Worm (Caenorhabditis elegans) whole organism, L3 larva: Measurements from ENCODE around the gene mut-14.
A peak's percentile ranks its signal among the peaks of the same experiment; 100 is the strongest.

Experiments used
- R02D3.7 ChIP-seq: fragments of 150-350 bp; optimal IDR thresholded peaks from 2 replicates; lab custom pipeline; 2014; ENCODE audit warnings: missing biosample characterization, missing genetic modification characterization
- ZK546.5 ChIP-seq: sonication (generic microtip); optimal IDR thresholded peaks from 2 replicates; lab custom pipeline; 2017; ENCODE audit warnings: missing biosample characterization, missing genetic modification characterization
- aly-2 ChIP-seq: fragments of 150-350 bp; optimal IDR thresholded peaks from 2 replicates; lab custom pipeline; 2014; ENCODE audit warnings: missing biosample characterization, missing genetic modification characterization
- ama-1 ChIP-seq: fragments of 150-350 bp; optimal IDR thresholded peaks from 2 replicates; lab custom pipeline; 2018
- ceh-28 ChIP-seq: fragments of 150-350 bp; optimal IDR thresholded peaks from 2 replicates; lab custom pipeline; 2014; ENCODE audit warnings: missing biosample characterization, missing genetic modification reagents, missing genetic modification characterization
- ceh-82 ChIP-seq: fragments of 150-350 bp; optimal IDR thresholded peaks from 2 replicates; lab custom pipeline; 2014; ENCODE audit warnings: missing biosample characterization, missing genetic modification characterization
- ceh-9 ChIP-seq: sonication (generic microtip); optimal IDR thresholded peaks from 2 replicates; lab custom pipeline; 2018; ENCODE audit warnings: missing biosample characterization, missing genetic modification characterization
- daf-12 ChIP-seq: fragments of 150-350 bp; optimal IDR thresholded peaks from 2 replicates; lab custom pipeline; 2014; ENCODE audit warnings: missing biosample characterization, missing genetic modification reagents, missing genetic modification characterization
- egl-27 ChIP-seq: sonication (generic microtip); optimal IDR thresholded peaks from 4 replicates; lab custom pipeline; 2017; ENCODE audit warnings: missing biosample characterization, missing genetic modification reagents, missing genetic modification characterization
- egl-5 ChIP-seq: fragments of 150-350 bp; optimal IDR thresholded peaks from 2 replicates; lab custom pipeline; 2017; ENCODE audit warnings: missing biosample characterization, missing genetic modification reagents, missing genetic modification characterization, inconsistent platforms
- elt-1 ChIP-seq: fragments of 150-350 bp; optimal IDR thresholded peaks from 2 replicates; lab custom pipeline; 2014; ENCODE audit warnings: missing biosample characterization, missing genetic modification characterization
- elt-2 ChIP-seq: sonication (generic microtip); optimal IDR thresholded peaks from 2 replicates; lab custom pipeline; 2016; ENCODE audit warnings: missing genetic modification reagents, mild to moderate bottlenecking, missing genetic modification characterization, missing compliant biosample characterization
- elt-3 ChIP-seq, 3 experiments: fragments of 150-350 bp in 1 of 3; sonication (generic microtip) in 2 of 3; optimal IDR thresholded peaks; 2 replicates in 2 of 3; 4 replicates in 1 of 3; lab custom pipeline; 2014 to 2017; ENCODE audit warnings: missing biosample characterization in 3 of 3, missing genetic modification characterization in 3 of 3
- fkh-10 ChIP-seq: sonication (generic microtip); optimal IDR thresholded peaks from 2 replicates; lab custom pipeline; 2017; ENCODE audit warnings: missing biosample characterization, missing genetic modification reagents, missing genetic modification characterization
- fkh-2 ChIP-seq: fragments of 150-350 bp; optimal IDR thresholded peaks from 2 replicates; lab custom pipeline; 2014; ENCODE audit warnings: missing biosample characterization, missing genetic modification reagents, missing genetic modification characterization
- fos-1 ChIP-seq: fragments of 150-350 bp; optimal IDR thresholded peaks from 2 replicates; lab custom pipeline; 2014; ENCODE audit warnings: missing biosample characterization, missing genetic modification characterization
- hmg-11 ChIP-seq: sonication (generic microtip); optimal IDR thresholded peaks from 2 replicates; lab custom pipeline; 2016; ENCODE audit warnings: missing genetic modification characterization, missing compliant biosample characterization
- jun-1 ChIP-seq: fragments of 150-350 bp; optimal IDR thresholded peaks from 2 replicates; lab custom pipeline; 2014; ENCODE audit warnings: missing biosample characterization, missing genetic modification reagents, missing genetic modification characterization
- lin-15B ChIP-seq: fragments of 150-350 bp; optimal IDR thresholded peaks from 2 replicates; lab custom pipeline; 2014; ENCODE audit warnings: missing biosample characterization, missing genetic modification characterization
- lin-39 ChIP-seq: fragments of 150-350 bp; optimal IDR thresholded peaks from 2 replicates; lab custom pipeline; 2018; ENCODE audit warnings: missing biosample characterization, missing genetic modification reagents, missing genetic modification characterization
- lsy-12 ChIP-seq: sonication (generic microtip); optimal IDR thresholded peaks from 2 replicates; lab custom pipeline; 2016; ENCODE audit warnings: mild to moderate bottlenecking, missing genetic modification characterization, missing compliant biosample characterization
- mdl-1 ChIP-seq: fragments of 150-350 bp; optimal IDR thresholded peaks from 2 replicates; lab custom pipeline; 2014; ENCODE audit warnings: missing biosample characterization, missing genetic modification characterization
- mml-1 ChIP-seq: fragments of 150-350 bp; sonication (generic microtip); optimal IDR thresholded peaks from 3 replicates; lab custom pipeline; 2014; ENCODE audit warnings: missing biosample characterization, missing genetic modification characterization
- nfya-1 ChIP-seq: sonication (generic microtip); optimal IDR thresholded peaks from 2 replicates; lab custom pipeline; 2017; ENCODE audit warnings: missing genetic modification characterization, mild to moderate bottlenecking, missing compliant biosample characterization, antibody characterized with exemption, moderate library complexity; ENCODE audit not compliant: insufficient read depth
- nhr-11 ChIP-seq: fragments of 150-350 bp; optimal IDR thresholded peaks from 2 replicates; lab custom pipeline; 2014; ENCODE audit warnings: missing biosample characterization, missing genetic modification characterization
- nhr-23 ChIP-seq: fragments of 150-350 bp; optimal IDR thresholded peaks from 2 replicates; lab custom pipeline; 2014; ENCODE audit warnings: missing biosample characterization, missing genetic modification reagents, missing genetic modification characterization
- nhr-237 ChIP-seq: fragments of 150-350 bp; optimal IDR thresholded peaks from 2 replicates; lab custom pipeline; 2014; ENCODE audit warnings: missing biosample characterization, missing genetic modification characterization
- nhr-25 ChIP-seq: sonication (generic microtip); optimal IDR thresholded peaks from 2 replicates; lab custom pipeline; 2017; ENCODE audit warnings: missing biosample characterization, missing genetic modification characterization
- nhr-28 ChIP-seq: fragments of 150-350 bp; optimal IDR thresholded peaks from 2 replicates; lab custom pipeline; 2014; ENCODE audit warnings: missing biosample characterization, missing genetic modification characterization
- nhr-43 ChIP-seq: sonication (generic microtip); optimal IDR thresholded peaks from 2 replicates; lab custom pipeline; 2016; ENCODE audit warnings: mild to moderate bottlenecking, missing genetic modification characterization, missing compliant biosample characterization; ENCODE audit not compliant: poor library complexity, severe bottlenecking
- nhr-76 ChIP-seq: fragments of 150-350 bp; sonication (generic microtip); optimal IDR thresholded peaks from 5 replicates; lab custom pipeline; 2014; ENCODE audit warnings: missing biosample characterization, missing genetic modification characterization
- nhr-77 ChIP-seq: fragments of 150-350 bp; optimal IDR thresholded peaks from 2 replicates; lab custom pipeline; 2014; ENCODE audit warnings: missing biosample characterization, missing genetic modification characterization
- pha-4 ChIP-seq: fragments of 150-350 bp; optimal IDR thresholded peaks from 2 replicates; lab custom pipeline; 2014; ENCODE audit warnings: missing biosample characterization, missing genetic modification reagents, missing genetic modification characterization
- pqm-1 ChIP-seq: fragments of 150-350 bp; optimal IDR thresholded peaks from 2 replicates; lab custom pipeline; 2017; ENCODE audit warnings: missing biosample characterization, missing genetic modification characterization, inconsistent platforms
- sea-2 ChIP-seq: fragments of 150-350 bp; sonication (generic microtip); optimal IDR thresholded peaks from 4 replicates; lab custom pipeline; 2014; ENCODE audit warnings: missing biosample characterization, missing genetic modification reagents, missing genetic modification characterization
- skn-1 ChIP-seq: fragments of 150-350 bp; optimal IDR thresholded peaks from 2 replicates; lab custom pipeline; 2014; ENCODE audit warnings: missing biosample characterization, missing genetic modification characterization
- snpc-4 ChIP-seq: fragments of 150-350 bp; optimal IDR thresholded peaks from 2 replicates; lab custom pipeline; 2014; ENCODE audit warnings: missing biosample characterization, missing genetic modification characterization
- tbx-2 ChIP-seq: sonication (generic microtip); optimal IDR thresholded peaks from 2 replicates; lab custom pipeline; 2016; ENCODE audit warnings: mild to moderate bottlenecking, missing genetic modification characterization, missing compliant biosample characterization
- unc-62 ChIP-seq: fragments of 150-350 bp; sonication (generic microtip); optimal IDR thresholded peaks from 4 replicates; lab custom pipeline; 2014; ENCODE audit warnings: missing biosample characterization, missing genetic modification reagents, missing genetic modification characterization
- zag-1 ChIP-seq: fragments of 150-350 bp; optimal IDR thresholded peaks from 2 replicates; lab custom pipeline; 2014; ENCODE audit warnings: missing biosample characterization, missing genetic modification characterization
- ztf-4 ChIP-seq: fragments of 150-350 bp; optimal IDR thresholded peaks from 2 replicates; lab custom pipeline; 2014; ENCODE audit warnings: missing biosample characterization, missing genetic modification characterization

The mut-14 gene

DNA sequence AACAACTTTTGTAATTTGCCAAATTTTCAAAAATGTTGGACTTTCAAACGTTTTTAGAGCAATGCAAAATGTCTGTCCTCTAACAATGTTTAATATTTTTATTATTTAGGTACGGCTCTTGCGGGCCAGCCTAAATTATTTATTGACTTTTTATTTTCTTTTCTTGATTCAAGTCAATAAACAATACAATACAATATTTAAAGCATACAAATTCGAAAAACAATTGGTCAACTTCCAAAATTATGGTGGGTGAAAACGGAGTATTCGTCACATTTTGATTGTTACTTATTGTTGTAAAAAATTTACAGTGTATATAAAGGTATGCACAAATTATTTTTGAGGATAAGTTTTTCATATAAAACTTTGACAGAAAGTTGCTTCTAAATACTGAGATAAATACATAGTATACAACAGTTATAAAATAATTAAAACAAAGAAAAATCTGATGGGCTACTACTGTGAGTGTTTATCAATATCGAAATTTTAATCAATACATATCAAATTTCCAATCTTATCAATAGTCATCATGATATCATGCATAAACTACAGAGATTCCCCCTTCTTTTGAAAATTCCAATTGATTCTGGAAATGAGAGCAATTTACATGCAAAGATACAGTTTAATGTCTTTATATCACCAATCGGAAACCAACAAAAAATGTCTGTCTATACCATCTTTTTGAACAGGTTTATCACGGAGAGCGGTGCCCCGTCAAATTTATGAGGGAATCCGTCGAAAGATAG lies 31.3 kb upstream of the mut-14 start, which contains the start of gene F25B4.8:
F25B4.8 (minus strand) TSS at position 51 of the 743 bp plus-strand sequence.
- TF ChIP-seq elt-2 (tag; lab: Kevin White, UChicago) = peak; percentile 55
- no peak for TF ChIP-seq fos-1 (tag; lab: Kevin White, UChicago)
- TF ChIP-seq, all 47 proteins: peak for 1

DNA sequence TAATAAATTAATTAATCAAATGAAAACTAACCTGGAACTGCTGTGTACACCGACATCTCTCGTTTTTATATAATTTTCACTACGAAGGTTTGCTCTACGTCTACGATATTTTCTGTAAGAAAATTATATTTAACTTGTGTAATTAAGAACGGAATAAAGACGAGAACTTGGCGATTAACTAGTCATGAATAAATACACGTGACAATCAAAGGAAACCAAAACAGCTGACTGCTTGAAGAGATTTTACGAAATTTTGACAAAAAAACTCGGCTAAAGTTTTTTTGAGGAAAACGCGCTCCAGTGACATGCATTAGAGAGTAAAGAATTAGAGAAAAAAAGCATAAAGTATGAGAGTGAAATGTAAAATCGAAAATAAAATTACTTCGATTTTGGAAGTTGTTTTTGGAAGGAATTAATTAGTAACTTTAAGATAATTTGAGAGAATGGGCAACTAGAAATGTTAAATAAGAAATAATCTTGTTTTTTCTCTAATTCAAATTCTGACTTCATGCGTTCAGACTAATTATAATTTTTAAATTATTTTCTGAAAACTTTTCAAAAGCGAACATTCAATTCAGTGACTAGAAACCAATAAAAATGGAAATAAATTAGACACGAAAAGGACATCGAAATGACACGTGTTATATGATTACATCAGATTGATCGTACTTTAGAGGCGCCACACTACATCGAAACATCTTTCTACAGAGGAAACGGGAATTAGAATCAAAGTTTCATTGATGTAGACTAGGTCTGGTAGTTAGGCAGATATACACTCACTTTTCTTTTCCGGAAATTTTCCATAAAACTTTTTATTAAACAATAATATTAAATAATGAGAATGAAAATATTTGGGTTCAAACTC lies 26.8 kb upstream of the mut-14 start, which contains the start of gene F25B4.7:
F25B4.7 (minus strand) TSS at position 112 of the 865 bp plus-strand sequence.
- TF ChIP-seq nhr-23 (tag; lab: Kevin White, UChicago) (peak; percentile 61), ceh-9 (tag; lab: Kevin White, UChicago) (no peak), nhr-43 (tag; lab: Kevin White, UChicago) (peak; percentile 49), pha-4 (tag; lab: Kevin White, UChicago) (peak; percentile 42), tbx-2 (no peak), lin-15B (tag; lab: Kevin White, UChicago) (peak; percentile 56), unc-62 (GFP tag; lab: Kevin White, UChicago) (no peak), egl-5 (tag; lab: Kevin White, UChicago) (no peak), nhr-76 (tag; lab: Kevin White, UChicago) (no peak), elt-2 (tag; lab: Kevin White, UChicago) (peak; percentile 17), egl-27 (tag; lab: Kevin White, UChicago) (no peak), zag-1 (tag; lab: Kevin White, UChicago) (no peak), snpc-4 (tag; lab: Kevin White, UChicago) (no peak), nhr-25 (peak; percentile 7), elt-1 (no peak)

DNA sequence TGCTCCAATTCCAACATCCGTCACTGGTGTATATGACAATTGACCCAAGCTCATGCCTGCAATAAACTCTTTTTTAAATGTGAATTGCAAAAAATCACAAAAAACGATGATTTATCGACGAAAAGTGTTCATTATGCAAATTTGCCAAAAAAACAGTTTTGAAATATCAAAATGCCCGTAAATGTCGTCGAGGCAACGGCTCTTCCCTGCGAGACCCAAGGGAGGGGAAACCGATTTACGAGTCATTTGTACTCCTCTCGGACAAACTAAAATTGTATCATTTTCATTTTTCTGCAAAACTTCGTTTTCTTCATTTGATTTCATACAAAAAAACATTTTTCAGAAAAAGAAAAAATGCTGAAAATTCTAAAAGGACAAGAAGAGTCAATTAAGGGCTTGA lies 24.0 kb upstream of the mut-14 start, which contains the start of the genes hmgs-1 and F25B4.4:
hmgs-1 (minus strand) TSS at position 56 of the 400 bp plus-strand sequence.
F25B4.4 (plus strand) TSS at position 340 of the 400 bp plus-strand sequence.
- peak; percentile 98 for TF ChIP-seq pha-4 (tag; lab: Kevin White, UChicago)
- peak; percentile 41 for TF ChIP-seq nhr-28 (tag; lab: Kevin White, UChicago)
- peak; percentile 88 for TF ChIP-seq nhr-25
- TF ChIP-seq elt-3 (tag; optimal IDR thresholded peaks at IDR 0.05; lab: Kevin White, UChicago) = peak in 1 of 3 experiments; percentile 9
- no peak for TF ChIP-seq aly-2 (tag; lab: Kevin White, UChicago)
- TF ChIP-seq elt-2 (tag; lab: Kevin White, UChicago) = peak; percentile 60
- peak; percentile 100 for TF ChIP-seq R02D3.7
- peak; percentile 49 for TF ChIP-seq egl-27 (tag; lab: Kevin White, UChicago)
- TF ChIP-seq elt-1 = peak; percentile 37
- TF ChIP-seq nhr-77 = peak; percentile 61
- TF ChIP-seq lin-15B (tag; lab: Kevin White, UChicago) = peak; percentile 97
- TF ChIP-seq fkh-10 (GFP tag; lab: Kevin White, UChicago) = peak; percentile 86
- TF ChIP-seq nhr-11 (tag; lab: Kevin White, UChicago) = peak; percentile 49
- TF ChIP-seq ceh-28 (tag; lab: Kevin White, UChicago) = peak; percentile 76
- TF ChIP-seq lin-39 (tag; lab: Kevin White, UChicago) = peak; percentile 96
- peak; percentile 94 for TF ChIP-seq egl-5 (tag; lab: Kevin White, UChicago)
- TF ChIP-seq pqm-1 = peak; percentile 81
- peak; percentile 76 for TF ChIP-seq skn-1 (tag; lab: Kevin White, UChicago)
- TF ChIP-seq ceh-82 = peak; percentile 71
- peak; percentile 67 for TF ChIP-seq snpc-4 (tag; lab: Kevin White, UChicago)
- peak; percentile 64 for TF ChIP-seq ama-1
- TF ChIP-seq daf-12 (tag; lab: Kevin White, UChicago) = no peak
- no peak for TF ChIP-seq nhr-237 (tag; lab: Kevin White, UChicago)
- peak; percentile 88 for TF ChIP-seq nfya-1
- TF ChIP-seq jun-1 = peak; percentile 85
- TF ChIP-seq ztf-4 (tag; lab: Kevin White, UChicago) = no peak
- TF ChIP-seq ceh-9 (tag; lab: Kevin White, UChicago) = no peak
- peak; percentile 70 for TF ChIP-seq tbx-2
- peak; percentile 83 for TF ChIP-seq nhr-43 (tag; lab: Kevin White, UChicago)
- TF ChIP-seq nhr-23 (tag; lab: Kevin White, UChicago) = peak; percentile 95
- TF ChIP-seq sea-2 (GFP tag; lab: Kevin White, UChicago) = no peak
- peak; percentile 80 for TF ChIP-seq hmg-11 (tag; lab: Kevin White, UChicago)
- no peak for TF ChIP-seq mdl-1 (tag; lab: Kevin White, UChicago)
- TF ChIP-seq lsy-12 (tag; lab: Kevin White, UChicago) = peak; percentile 79
- TF ChIP-seq mml-1 (tag; lab: Kevin White, UChicago) = no peak
- TF ChIP-seq fkh-2 (tag; lab: Kevin White, UChicago) = no peak
- no peak for TF ChIP-seq ZK546.5 (tag; lab: Kevin White, UChicago)
- TF ChIP-seq, all 47 proteins: peak for 27
